Worm (Caenorhabditis elegans) whole organism, L3 larva: ENCODE results near the gene R160.13.
"Not testable (repeated sequence)": the region's sequence is repeated elsewhere in the genome, so short reads cannot be mapped to it uniquely, and the experiment has no call there.

Experiments used
- ceh-16 ChIP-seq: sonication (generic microtip); optimal IDR thresholded peaks from 2 replicates; lab custom pipeline; 2017; ENCODE audit warnings: missing biosample characterization, missing genetic modification characterization
- ceh-82 ChIP-seq: fragments of 150-350 bp; optimal IDR thresholded peaks from 2 replicates; lab custom pipeline; 2014; ENCODE audit warnings: missing biosample characterization, missing genetic modification characterization
- daf-12 ChIP-seq: fragments of 150-350 bp; optimal IDR thresholded peaks from 2 replicates; lab custom pipeline; 2014; ENCODE audit warnings: missing biosample characterization, missing genetic modification reagents, missing genetic modification characterization
- egl-5 ChIP-seq: fragments of 150-350 bp; optimal IDR thresholded peaks from 2 replicates; lab custom pipeline; 2017; ENCODE audit warnings: missing biosample characterization, missing genetic modification reagents, missing genetic modification characterization, inconsistent platforms
- elt-2 ChIP-seq: sonication (generic microtip); optimal IDR thresholded peaks from 2 replicates; lab custom pipeline; 2016; ENCODE audit warnings: missing genetic modification reagents, mild to moderate bottlenecking, missing genetic modification characterization, missing compliant biosample characterization
- elt-3 ChIP-seq, 3 experiments: fragments of 150-350 bp in 1 of 3; sonication (generic microtip) in 2 of 3; optimal IDR thresholded peaks; 2 replicates in 2 of 3; 4 replicates in 1 of 3; lab custom pipeline; 2014 to 2017; ENCODE audit warnings: missing biosample characterization in 3 of 3, missing genetic modification characterization in 3 of 3
- fkh-10 ChIP-seq: sonication (generic microtip); optimal IDR thresholded peaks from 2 replicates; lab custom pipeline; 2017; ENCODE audit warnings: missing biosample characterization, missing genetic modification reagents, missing genetic modification characterization
- hmg-11 ChIP-seq: sonication (generic microtip); optimal IDR thresholded peaks from 2 replicates; lab custom pipeline; 2016; ENCODE audit warnings: missing genetic modification characterization, missing compliant biosample characterization
- lin-15B ChIP-seq: fragments of 150-350 bp; optimal IDR thresholded peaks from 2 replicates; lab custom pipeline; 2014; ENCODE audit warnings: missing biosample characterization, missing genetic modification characterization
- lsy-12 ChIP-seq: sonication (generic microtip); optimal IDR thresholded peaks from 2 replicates; lab custom pipeline; 2016; ENCODE audit warnings: mild to moderate bottlenecking, missing genetic modification characterization, missing compliant biosample characterization
- mdl-1 ChIP-seq: fragments of 150-350 bp; optimal IDR thresholded peaks from 2 replicates; lab custom pipeline; 2014; ENCODE audit warnings: missing biosample characterization, missing genetic modification characterization
- nfya-1 ChIP-seq: sonication (generic microtip); optimal IDR thresholded peaks from 2 replicates; lab custom pipeline; 2017; ENCODE audit warnings: missing genetic modification characterization, mild to moderate bottlenecking, missing compliant biosample characterization, antibody characterized with exemption, moderate library complexity; ENCODE audit not compliant: insufficient read depth
- nhr-11 ChIP-seq: fragments of 150-350 bp; optimal IDR thresholded peaks from 2 replicates; lab custom pipeline; 2014; ENCODE audit warnings: missing biosample characterization, missing genetic modification characterization
- nhr-23 ChIP-seq: fragments of 150-350 bp; optimal IDR thresholded peaks from 2 replicates; lab custom pipeline; 2014; ENCODE audit warnings: missing biosample characterization, missing genetic modification reagents, missing genetic modification characterization
- nhr-237 ChIP-seq: fragments of 150-350 bp; optimal IDR thresholded peaks from 2 replicates; lab custom pipeline; 2014; ENCODE audit warnings: missing biosample characterization, missing genetic modification characterization
- nhr-25 ChIP-seq: sonication (generic microtip); optimal IDR thresholded peaks from 2 replicates; lab custom pipeline; 2017; ENCODE audit warnings: missing biosample characterization, missing genetic modification characterization
- nhr-28 ChIP-seq: fragments of 150-350 bp; optimal IDR thresholded peaks from 2 replicates; lab custom pipeline; 2014; ENCODE audit warnings: missing biosample characterization, missing genetic modification characterization
- nhr-67 ChIP-seq: fragments of 150-350 bp; optimal IDR thresholded peaks from 2 replicates; lab custom pipeline; 2014; ENCODE audit warnings: missing biosample characterization, missing genetic modification characterization
- pqm-1 ChIP-seq: fragments of 150-350 bp; optimal IDR thresholded peaks from 2 replicates; lab custom pipeline; 2017; ENCODE audit warnings: missing biosample characterization, missing genetic modification characterization, inconsistent platforms
- sea-2 ChIP-seq: fragments of 150-350 bp; sonication (generic microtip); optimal IDR thresholded peaks from 4 replicates; lab custom pipeline; 2014; ENCODE audit warnings: missing biosample characterization, missing genetic modification reagents, missing genetic modification characterization
- skn-1 ChIP-seq: fragments of 150-350 bp; optimal IDR thresholded peaks from 2 replicates; lab custom pipeline; 2014; ENCODE audit warnings: missing biosample characterization, missing genetic modification characterization
- zag-1 ChIP-seq: fragments of 150-350 bp; optimal IDR thresholded peaks from 2 replicates; lab custom pipeline; 2014; ENCODE audit warnings: missing biosample characterization, missing genetic modification characterization
- ztf-11 ChIP-seq: fragments of 150-350 bp; optimal IDR thresholded peaks from 2 replicates; lab custom pipeline; 2014; ENCODE audit warnings: missing biosample characterization, missing genetic modification characterization

R160.13 gene

DNA sequence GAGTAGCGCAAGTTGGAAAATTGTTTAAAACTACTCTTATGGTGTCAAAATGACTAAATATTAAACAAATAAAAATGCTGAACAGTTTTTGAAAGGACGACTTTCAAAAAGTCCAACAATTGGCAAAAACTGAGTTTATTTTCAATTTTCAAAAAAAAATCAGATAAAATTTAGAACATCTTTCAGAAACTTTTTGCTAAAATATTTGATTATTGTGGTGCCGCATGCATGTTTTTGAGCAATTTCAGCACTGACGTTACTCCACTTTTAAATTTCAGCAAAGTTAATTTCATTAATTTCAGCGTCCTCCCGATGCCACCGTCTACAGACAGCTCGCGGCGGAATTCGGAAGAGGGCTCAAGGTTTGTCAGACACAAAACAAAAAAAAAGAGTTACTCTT is 32.0 kb downstream of the R160.13 start, which contains the start of gene cst-1:
Gene cst-1 (plus strand): TSS at position 301 of the 400 bp plus-strand sequence.
- TF ChIP-seq hmg-11 (tag; lab: Kevin White, UChicago); pqm-1; egl-5 (tag; lab: Kevin White, UChicago): not testable (repeated sequence)

DNA sequence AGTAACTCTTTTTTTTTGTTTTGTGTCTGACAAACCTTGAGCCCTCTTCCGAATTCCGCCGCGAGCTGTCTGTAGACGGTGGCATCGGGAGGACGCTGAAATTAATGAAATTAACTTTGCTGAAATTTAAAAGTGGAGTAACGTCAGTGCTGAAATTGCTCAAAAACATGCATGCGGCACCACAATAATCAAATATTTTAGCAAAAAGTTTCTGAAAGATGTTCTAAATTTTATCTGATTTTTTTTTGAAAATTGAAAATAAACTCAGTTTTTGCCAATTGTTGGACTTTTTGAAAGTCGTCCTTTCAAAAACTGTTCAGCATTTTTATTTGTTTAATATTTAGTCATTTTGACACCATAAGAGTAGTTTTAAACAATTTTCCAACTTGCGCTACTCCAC is 35.4 kb downstream of the R160.13 start, which contains the start of gene cst-2:
Gene cst-2 (minus strand): TSS at position 101 of the 400 bp plus-strand sequence.
- TF ChIP-seq nhr-237 (tag; lab: Kevin White, UChicago); lsy-12; elt-2: not testable (repeated sequence)
- TF ChIP-seq, all 47 proteins: peak for 0; not testable (repeated sequence) for 47

ce11 chrX:4332305-4332704 is 39.0 kb downstream of the R160.13 start, which contains the start of gene C24A8.6:
Gene C24A8.6 (minus strand): TSS chrX:4332405.
- not testable (repeated sequence) for TF ChIP-seq nhr-28, ceh-16, nfya-1 (tag; lab: Kevin White, UChicago)
- TF ChIP-seq, all 47 proteins: peak for 0; not testable (repeated sequence) for 47

DNA sequence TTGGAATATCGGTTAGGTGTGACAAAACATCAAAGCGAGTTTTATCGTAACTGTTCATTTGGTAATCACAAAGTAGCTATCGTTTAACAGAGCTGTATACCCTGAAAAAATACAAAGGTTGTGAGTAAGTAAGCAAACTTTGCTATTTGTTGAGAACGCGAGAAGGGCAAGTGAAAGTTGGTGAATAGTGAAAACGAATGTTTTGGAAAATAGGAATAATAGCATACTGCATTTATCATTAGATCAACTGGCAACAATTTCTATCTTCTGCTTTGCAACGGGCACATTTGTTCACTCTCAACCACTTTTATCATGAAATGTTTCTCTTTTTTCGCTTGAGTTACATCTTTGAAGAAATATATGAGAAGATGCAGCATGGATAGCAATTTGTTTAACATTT is 42.5 kb downstream of the R160.13 start, which contains the start of gene C24A8.5:
Gene C24A8.5 (minus strand): TSS at position 101 of the 400 bp plus-strand sequence.
- TF ChIP-seq sea-2 (GFP tag; lab: Kevin White, UChicago) (no peak), skn-1 (tag; lab: Kevin White, UChicago) (no peak), nhr-11 (no peak), ceh-16 (tag; lab: Kevin White, UChicago) (no peak), ztf-11 (tag; lab: Kevin White, UChicago) (no peak), egl-5 (tag; lab: Kevin White, UChicago) (no peak), nhr-67 (tag; lab: Kevin White, UChicago) (no peak), ceh-82 (tag; lab: Kevin White, UChicago) (no peak), elt-3 (tag; optimal IDR thresholded peaks at IDR 0.05; lab: Kevin White, UChicago) (no peak), pqm-1 (no peak), mdl-1 (tag; lab: Kevin White, UChicago) (no peak), zag-1 (tag; lab: Kevin White, UChicago) (no peak), nhr-23 (tag; lab: Kevin White, UChicago) (no peak), lin-15B (no peak), nhr-25 (tag; lab: Kevin White, UChicago) (no peak)

- TF ChIP-seq daf-12, result no peak
- TF ChIP-seq fkh-10 (GFP tag; lab: Kevin White, UChicago), result peak; percentile 76
- TF ChIP-seq, all 47 proteins: peak for 1
These were observed 48.4 kb downstream of the R160.13 start for ce11 chrX:4322847-4323455.
